Worm (Caenorhabditis elegans): Measurements from ENCODE around the gene dnj-19.
A peak's percentile ranks its signal among the peaks of the same experiment; 100 is the strongest.

dnj-19 gene

ce11 chrV:5462894-5463293 lies 41.8 kb downstream of the dnj-19 start, which contains the start of gene srg-67:
Gene srg-67, minus strand, starts transcription at chrV:5462994.
- TF ChIP-seq ZK546.5 (tag; optimal IDR thresholded peaks at IDR 0.05): no peak

- TF ChIP-seq pqm-1 (tag; optimal IDR thresholded peaks at IDR 0.05) (no peak), mml-1 (tag; optimal IDR thresholded peaks at IDR 0.05) (no peak), nhr-76 (tag; optimal IDR thresholded peaks at IDR 0.05) (no peak), lin-15B (tag; optimal IDR thresholded peaks at IDR 0.05) (no peak), tbx-2 (tag; optimal IDR thresholded peaks at IDR 0.05) (no peak), snpc-4 (tag; optimal IDR thresholded peaks at IDR 0.05) (no peak), aly-2 (tag; optimal IDR thresholded peaks at IDR 0.05) (no peak), fkh-10 (GFP tag; optimal IDR thresholded peaks at IDR 0.05) (no peak), nhr-43 (tag; optimal IDR thresholded peaks at IDR 0.05; ENCODE audit: poor library complexity, severe bottlenecking) (no peak), lsy-12 (tag; optimal IDR thresholded peaks at IDR 0.05) (no peak)
These were observed 44.9 kb downstream of the dnj-19 start, which contains the start of gene ZC317.2 for ce11 chrV:5459806-5460205. Gene ZC317.2, plus strand, starts transcription at chrV:5460106.

ce11 chrV:5454955-5455354 lies 49.7 kb downstream of the dnj-19 start:
- TF ChIP-seq hmg-11 (tag; optimal IDR thresholded peaks at IDR 0.05) (no peak), ceh-82 (tag; optimal IDR thresholded peaks at IDR 0.05) (no peak), fkh-10 (GFP tag; optimal IDR thresholded peaks at IDR 0.05) (peak; percentile 45), elt-1 (tag; optimal IDR thresholded peaks at IDR 0.05) (no peak)

- no peak for TF ChIP-seq nhr-237 (tag; optimal IDR thresholded peaks at IDR 0.05)
- no peak for TF ChIP-seq unc-39 (tag; optimal IDR thresholded peaks at IDR 0.05)
- no peak for TF ChIP-seq nhr-11 (tag; optimal IDR thresholded peaks at IDR 0.05)
- no peak for TF ChIP-seq egl-5 (tag; optimal IDR thresholded peaks at IDR 0.05)
- no peak for TF ChIP-seq ama-1 (optimal IDR thresholded peaks at IDR 0.05)
- no peak for TF ChIP-seq R02D3.7 (tag; optimal IDR thresholded peaks at IDR 0.05)
- TF ChIP-seq nhr-43 (tag; optimal IDR thresholded peaks at IDR 0.05; ENCODE audit: poor library complexity, severe bottlenecking): no peak
- no peak for TF ChIP-seq fos-1 (tag; optimal IDR thresholded peaks at IDR 0.05)
- TF ChIP-seq nhr-25 (tag; optimal IDR thresholded peaks at IDR 0.05): no peak
- TF ChIP-seq nhr-12 (tag; optimal IDR thresholded peaks at IDR 0.05): no peak
- no peak for TF ChIP-seq ztf-11 (tag; optimal IDR thresholded peaks at IDR 0.05)
- no peak for TF ChIP-seq ZK546.5 (tag; optimal IDR thresholded peaks at IDR 0.05)
- TF ChIP-seq elt-1 (tag; optimal IDR thresholded peaks at IDR 0.05): no peak
These were observed 51.0 kb downstream of the dnj-19 start, which contains the start of gene glc-3 for ce11 chrV:5453615-5454014. Gene glc-3, minus strand, starts transcription at chrV:5453715.

Data from whole organism, L3 larva.